Worm (Caenorhabditis elegans) whole organism, L4/young adult: ENCODE measurements around the gene ast-1.

Experiments used
- W03F9.2 ChIP-seq: fragments of 150-350 bp; optimal IDR thresholded peaks from 2 replicates; lab custom pipeline; 2014; ENCODE audit warnings: missing biosample characterization, missing genetic modification characterization
- dao-5 ChIP-seq: sonication (generic microtip); optimal IDR thresholded peaks from 2 replicates; lab custom pipeline; 2016; ENCODE audit warnings: missing genotype, missing genetic modification characterization, moderate library complexity, missing compliant biosample characterization
- him-1 ChIP-seq: sonication (generic microtip); optimal IDR thresholded peaks from 2 replicates; lab custom pipeline; 2016; ENCODE audit warnings: missing genotype, missing genetic modification reagents, missing genetic modification characterization, missing compliant biosample characterization

The ast-1 gene

DNA sequence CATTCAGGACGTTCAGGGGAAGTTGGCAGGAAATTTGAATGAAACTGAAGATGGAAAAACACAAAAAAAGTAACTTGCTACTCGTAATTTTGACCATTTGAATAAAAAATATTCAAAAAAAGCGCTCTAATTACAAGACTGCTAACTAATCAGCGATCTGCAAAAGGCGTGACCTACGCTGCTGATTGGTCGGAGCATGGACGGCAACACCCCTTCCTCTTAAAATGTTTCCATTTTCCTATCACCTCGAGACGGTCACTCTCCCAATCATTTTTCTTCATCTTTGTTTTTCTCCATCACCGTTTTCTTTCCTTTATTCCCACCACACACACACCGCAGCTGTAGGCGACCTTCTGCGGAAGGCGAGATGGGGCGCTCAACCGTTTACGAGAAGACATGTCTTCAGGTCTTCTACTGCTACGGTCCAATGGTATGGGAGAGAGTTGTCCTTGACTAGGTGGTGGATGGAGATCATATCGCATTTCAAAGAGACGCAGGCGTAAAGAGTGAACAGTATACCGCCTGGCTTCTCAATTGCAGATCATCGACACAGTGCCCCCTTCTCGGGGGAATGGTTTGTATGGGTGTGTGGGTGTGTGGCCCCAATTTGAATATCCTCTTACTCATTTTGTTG, 16.5 kb upstream of the ast-1 start:
- no peak for TF ChIP-seq him-1 (tag; lab: Kevin White, UChicago)
- TF ChIP-seq W03F9.2 (tag; lab: Kevin White, UChicago): no peak
- no peak for TF ChIP-seq dao-5 (tag; lab: Kevin White, UChicago)

- TF ChIP-seq him-1 (tag; lab: Kevin White, UChicago) (no peak), dao-5 (tag; lab: Kevin White, UChicago) (no peak), W03F9.2 (tag; lab: Kevin White, UChicago) (no peak)
Measured at ce11 chrII:4150211-4150610, 15.1 kb upstream of the ast-1 start.

ce11 chrII:4146039-4146438, 10.9 kb upstream of the ast-1 start, which contains the start of gene F56D3.1:
Gene F56D3.1 (plus strand): TSS chrII:4146339.
- TF ChIP-seq him-1 (tag; lab: Kevin White, UChicago): no peak
- no peak for TF ChIP-seq dao-5 (tag; lab: Kevin White, UChicago)
- no peak for TF ChIP-seq W03F9.2 (tag; lab: Kevin White, UChicago)

- TF ChIP-seq dao-5 (tag; lab: Kevin White, UChicago): no peak
- no peak for TF ChIP-seq W03F9.2 (tag; lab: Kevin White, UChicago)
- TF ChIP-seq him-1 (tag; lab: Kevin White, UChicago): no peak
Measured at ce11 chrII:4134688-4135087, 471 bp downstream of the ast-1 start.

DNA sequence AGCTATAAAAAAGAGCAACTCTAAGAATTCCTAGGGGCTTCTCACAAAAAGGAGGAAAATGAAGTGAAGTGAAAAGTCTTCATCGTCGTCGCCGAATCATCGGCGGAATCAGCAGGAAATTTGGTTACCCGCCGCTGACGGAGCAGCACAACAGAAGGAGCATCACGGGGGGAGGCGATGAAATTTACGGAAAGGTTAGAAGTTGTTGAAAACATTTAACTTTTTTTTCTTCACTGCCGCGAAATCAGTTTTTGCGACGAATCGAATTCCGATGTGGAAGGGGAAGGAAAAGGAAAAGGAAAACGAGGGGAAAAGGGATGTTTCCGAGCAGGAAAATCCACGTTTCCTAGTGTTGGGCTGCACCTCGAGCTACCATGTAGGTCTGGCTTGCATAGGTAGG, 1.8 kb downstream of the ast-1 start:
- TF ChIP-seq him-1 (tag; lab: Kevin White, UChicago) (no peak), W03F9.2 (tag; lab: Kevin White, UChicago) (no peak), dao-5 (tag; lab: Kevin White, UChicago) (no peak)

- TF ChIP-seq dao-5 (tag; lab: Kevin White, UChicago): no peak
- no peak for TF ChIP-seq him-1 (tag; lab: Kevin White, UChicago)
- TF ChIP-seq W03F9.2 (tag; lab: Kevin White, UChicago): no peak
Measured at ce11 chrII:4129450-4129849, 5.7 kb downstream of the ast-1 start.

DNA sequence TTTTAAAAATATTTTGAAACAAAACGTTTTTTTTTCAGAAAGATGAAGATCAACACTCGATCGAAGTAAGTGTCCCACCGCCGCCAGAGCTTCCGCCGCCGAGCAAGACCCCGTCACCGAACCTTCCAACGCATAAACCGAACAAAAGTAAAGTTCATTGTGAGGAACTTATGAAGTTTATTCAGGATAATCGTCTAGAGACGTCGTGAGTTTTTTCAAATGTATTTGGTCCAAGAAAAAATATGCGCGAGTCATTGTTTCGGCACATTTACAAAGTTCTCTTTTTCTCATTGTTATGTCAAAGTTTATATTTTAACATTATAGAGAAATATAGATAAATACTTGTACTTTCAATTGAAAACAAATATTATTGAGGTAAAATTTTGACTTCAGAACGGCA, 9.9 kb downstream of the ast-1 start:
- TF ChIP-seq W03F9.2 (tag; lab: Kevin White, UChicago) (no peak), dao-5 (tag; lab: Kevin White, UChicago) (no peak), him-1 (tag; lab: Kevin White, UChicago) (no peak)

DNA sequence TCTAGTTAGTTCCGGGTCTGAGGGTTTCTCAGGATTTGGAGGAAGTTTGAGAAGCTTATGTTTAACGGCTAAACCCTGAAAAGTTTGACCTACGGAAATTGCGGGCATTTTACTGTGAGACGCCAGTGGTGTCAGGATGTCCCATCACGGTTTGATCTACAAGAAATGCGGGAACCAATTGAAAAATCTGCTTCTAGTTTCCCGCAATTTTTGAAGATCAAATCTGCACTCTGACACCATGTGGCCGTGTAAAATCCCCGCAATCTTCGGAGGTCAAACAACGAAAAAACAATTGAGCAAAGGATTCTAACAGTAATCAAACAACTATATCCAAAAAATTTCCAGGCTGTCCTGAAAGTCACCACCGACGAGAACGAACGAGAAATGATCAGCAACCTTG, 12.3 kb downstream of the ast-1 start:
- TF ChIP-seq him-1 (tag; lab: Kevin White, UChicago): no peak
- no peak for TF ChIP-seq W03F9.2 (tag; lab: Kevin White, UChicago)
- no peak for TF ChIP-seq dao-5 (tag; lab: Kevin White, UChicago)

DNA sequence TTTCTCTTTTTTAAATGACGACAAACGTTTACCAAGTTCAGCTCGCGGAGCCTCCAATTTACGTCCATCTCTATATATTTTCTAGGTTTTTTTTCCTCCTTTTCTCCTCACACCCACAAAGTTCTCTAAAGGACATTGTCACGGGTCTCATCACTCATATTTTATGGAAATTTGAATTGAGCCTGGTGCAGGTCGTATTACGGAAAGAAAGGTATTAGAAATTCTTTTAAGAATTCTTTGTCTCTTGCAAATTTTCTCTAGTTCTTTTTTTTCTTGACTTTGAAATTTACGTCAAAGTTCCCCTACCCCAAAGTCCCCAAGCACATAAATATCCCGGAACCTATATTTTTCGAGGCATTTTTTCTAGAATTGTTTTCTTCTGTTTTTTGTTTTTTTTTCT, 16.7 kb downstream of the ast-1 start:
- no peak for TF ChIP-seq dao-5 (tag; lab: Kevin White, UChicago)
- no peak for TF ChIP-seq W03F9.2 (tag; lab: Kevin White, UChicago)
- TF ChIP-seq him-1 (tag; lab: Kevin White, UChicago): no peak

- TF ChIP-seq dao-5 (tag; lab: Kevin White, UChicago) (no peak), W03F9.2 (tag; lab: Kevin White, UChicago) (no peak), him-1 (tag; lab: Kevin White, UChicago) (no peak)
Measured at ce11 chrII:4107196-4107595, 28.0 kb downstream of the ast-1 start.

DNA sequence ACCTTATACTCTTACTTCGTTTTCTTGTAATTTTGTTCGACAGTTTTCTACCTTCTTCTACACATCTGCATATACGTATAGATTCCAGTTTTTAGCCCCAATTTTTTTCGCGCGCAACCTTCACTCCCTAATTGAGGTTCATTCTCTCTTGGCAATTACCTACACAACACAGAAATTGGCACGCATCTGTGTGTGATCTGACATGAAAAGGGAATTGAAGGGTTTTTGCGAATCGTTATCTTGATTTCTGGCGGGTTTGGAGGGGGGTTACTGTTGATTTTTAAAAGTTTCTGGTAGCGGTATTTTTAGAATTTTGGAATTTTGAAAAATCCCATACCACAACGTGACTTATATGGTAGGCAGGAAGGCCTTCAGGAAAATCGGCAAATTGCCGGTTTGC, 32.4 kb downstream of the ast-1 start:
- TF ChIP-seq him-1 (tag; lab: Kevin White, UChicago) (no peak), W03F9.2 (tag; lab: Kevin White, UChicago) (no peak), dao-5 (tag; lab: Kevin White, UChicago) (no peak)

ce11 chrII:4100485-4100884, 34.7 kb downstream of the ast-1 start, which contains the start of gene rhgf-2:
Gene rhgf-2 (plus strand): TSS chrII:4100785.
- TF ChIP-seq him-1 (tag; lab: Kevin White, UChicago): no peak
- no peak for TF ChIP-seq W03F9.2 (tag; lab: Kevin White, UChicago)
- no peak for TF ChIP-seq dao-5 (tag; lab: Kevin White, UChicago)

ce11 chrII:4098759-4099158, 36.4 kb downstream of the ast-1 start:
- TF ChIP-seq W03F9.2 (tag; lab: Kevin White, UChicago) (no peak), him-1 (tag; lab: Kevin White, UChicago) (no peak), dao-5 (tag; lab: Kevin White, UChicago) (no peak)
